Worm (Caenorhabditis elegans) whole organism, L4/young adult: Measurements from ENCODE around the gene R11G10.3.

Experiments used
- W03F9.2 ChIP-seq: fragments of 150-350 bp; optimal IDR thresholded peaks from 2 replicates; lab custom pipeline; 2014; ENCODE audit warnings: missing biosample characterization, missing genetic modification characterization
- him-1 ChIP-seq: sonication (generic microtip); optimal IDR thresholded peaks from 2 replicates; lab custom pipeline; 2016; ENCODE audit warnings: missing genotype, missing genetic modification reagents, missing genetic modification characterization, missing compliant biosample characterization

ce11 chrV:13485732-13486131 is 37.6 kb upstream of the R11G10.3 start:
- no peak for TF ChIP-seq W03F9.2
- TF ChIP-seq him-1: no peak
